Fruit fly (Drosophila melanogaster) Kc167 (cell line): ENCODE measurements around the gene msl-3.

Experiments
- insv ChIP-seq: fragments of >200 bp; optimal IDR thresholded peaks from 3 replicates; lab custom pipeline; 2018; ENCODE audit warnings: missing external identifiers
- psq ChIP-seq: fragments of >200 bp; optimal IDR thresholded peaks from 2 replicates; lab custom pipeline; 2017; ENCODE audit warnings: missing external identifiers
- ttk ChIP-seq: sonication (Bioruptor generic); optimal IDR thresholded peaks from 2 replicates; lab custom pipeline; 2017; ENCODE audit warnings: missing external identifiers

DNA sequence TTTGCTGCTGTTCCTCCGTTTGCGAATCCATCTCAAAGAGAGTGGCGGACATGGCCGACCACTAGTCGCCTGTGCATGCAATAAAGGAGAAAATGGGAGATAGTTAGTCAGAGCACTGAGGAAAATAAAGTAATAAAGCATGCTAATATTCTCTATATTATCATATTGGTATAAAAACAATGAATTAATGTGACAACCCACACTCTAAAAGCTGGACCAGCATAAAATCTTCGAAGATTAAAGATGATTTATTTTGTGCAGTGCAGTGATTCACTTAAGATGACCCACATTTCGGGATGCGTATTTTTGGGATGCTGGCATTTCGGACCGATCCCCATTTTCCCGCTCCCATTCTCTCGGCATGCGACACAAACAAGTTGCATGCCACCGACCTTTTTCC is 22.5 kb upstream of the msl-3 start:
- TF ChIP-seq ttk (lab: Kevin White, UChicago) (no peak), insv (lab: Kevin White, UChicago) (no peak), psq (lab: Kevin White, UChicago) (no peak)
